Worm (Caenorhabditis elegans): ENCODE measurements around the gene Y39A1A.22.

Y39A1A.22 gene

DNA sequence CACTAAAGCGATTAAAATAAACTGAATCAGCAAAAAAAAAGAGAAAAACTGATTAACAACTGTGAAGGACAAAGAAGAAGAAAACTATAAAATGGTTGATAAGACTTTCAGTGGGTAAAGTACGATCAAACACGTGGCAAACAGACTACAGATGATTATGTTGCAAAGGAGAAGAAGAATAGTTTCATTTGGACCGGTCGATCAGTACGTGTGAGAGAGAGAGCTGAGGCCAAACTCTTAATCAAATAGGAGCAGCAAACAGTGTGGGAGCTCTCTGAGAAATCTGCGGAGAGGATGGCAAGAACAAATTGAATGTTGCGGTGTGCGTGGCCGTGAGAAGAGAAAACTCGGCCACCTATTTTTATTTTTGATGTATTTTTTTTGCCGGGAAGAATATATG lies 12.2 kb upstream of the Y39A1A.22 start (continued):
- TF ChIP-seq Y75B8A.6 (GFP tag; IDR thresholded peaks at IDR 0.05) (0 out of 2 replicates have a peak, but pooled peaks have one; percentile 57), madf-9 (GFP tag; conservative IDR thresholded peaks at IDR 0.05) (no peak), F37D6.2 (tag; optimal IDR thresholded peaks at IDR 0.05) (no peak), daf-12 (tag; optimal IDR thresholded peaks at IDR 0.05) (no peak), mxl-3 (GFP tag; optimal IDR thresholded peaks at IDR 0.05) (peak; percentile 56), T20F7.1 (GFP tag; optimal IDR thresholded peaks at IDR 0.05) (peak; percentile 29), F44E2.7 (GFP tag; IDR thresholded peaks at IDR 0.05) (no peak), arid-1 (GFP tag; conservative IDR thresholded peaks at IDR 0.05) (0 out of 2 replicates have a peak, but pooled peaks have one; percentile 27), lin-38 (GFP tag; IDR thresholded peaks at IDR 0.05) (0 out of 2 replicates have a peak, but pooled peaks have one; percentile 16), Y48G9A.11 (GFP tag; IDR thresholded peaks at IDR 0.05) (no peak), sdz-12 (GFP tag; optimal IDR thresholded peaks at IDR 0.05) (no peak), lin-39 (tag; optimal IDR thresholded peaks at IDR 0.05) (no peak), mdl-1 (tag; optimal IDR thresholded peaks at IDR 0.05) (peak in 1 of 2 experiments; percentile 69), egl-27 (tag; optimal IDR thresholded peaks at IDR 0.05) (no peak), nhr-10 (tag; optimal IDR thresholded peaks at IDR 0.05) (peak; percentile 31), php-3 (GFP tag; IDR thresholded peaks at IDR 0.05) (no peak; the same call in 1 of the 2 replicates), cey-2 (tag; optimal IDR thresholded peaks at IDR 0.05; ENCODE audit: borderline replicate concordance, insufficient read depth) (no peak), hif-1 (tag; optimal IDR thresholded peaks at IDR 0.05) (no peak), lin-29 (GFP tag; IDR thresholded peaks at IDR 0.05) (no peak), unc-62 (GFP tag; optimal IDR thresholded peaks at IDR 0.05 in 1 of 2) (no peak), unc-62 (tag; optimal IDR thresholded peaks at IDR 0.05) (no peak), ctbp-1 (GFP tag; IDR thresholded peaks at IDR 0.05) (no peak), daf-16 (GFP tag; optimal IDR thresholded peaks at IDR 0.05) (no peak), daf-16 (tag; optimal IDR thresholded peaks at IDR 0.05) (peak; percentile 22), nhr-41 (GFP tag; IDR thresholded peaks at IDR 0.05) (no peak), snpc-1.2 (GFP tag; IDR thresholded peaks at IDR 0.05) (no peak), R02D3.7 (tag; optimal IDR thresholded peaks at IDR 0.05) (no peak), fos-1 (tag; optimal IDR thresholded peaks at IDR 0.05) (no peak), spr-1 (tag; optimal IDR thresholded peaks at IDR 0.05) (no peak), attf-4 (tag; optimal IDR thresholded peaks at IDR 0.05) (no peak), ceh-28 (tag; optimal IDR thresholded peaks at IDR 0.05) (no peak), zfp-2 (tag; optimal IDR thresholded peaks at IDR 0.05) (no peak), lsy-2 (tag; optimal IDR thresholded peaks at IDR 0.05) (peak in 1 of 2 experiments; percentile 21), nhr-237 (tag; optimal IDR thresholded peaks at IDR 0.05) (no peak), lim-7 (GFP tag; IDR thresholded peaks at IDR 0.05) (no peak), ceh-62 (tag; optimal IDR thresholded peaks at IDR 0.05) (no peak), lin-15B (tag; optimal IDR thresholded peaks at IDR 0.05) (no peak), daf-19 (GFP tag; conservative IDR thresholded peaks at IDR 0.05) (no peak), T26A8.4 (GFP tag; IDR thresholded peaks at IDR 0.05) (peak; percentile 57), dmd-6 (GFP tag; IDR thresholded peaks at IDR 0.05) (peak; percentile 62), unc-130 (GFP tag; optimal IDR thresholded peaks at IDR 0.05) (no peak), hlh-11 (tag; optimal IDR thresholded peaks at IDR 0.05) (peak; percentile 86), spr-3 (GFP tag; optimal IDR thresholded peaks at IDR 0.05) (no peak), ceh-44 (GFP tag; IDR thresholded peaks at IDR 0.05) (no peak), ztf-11 (tag; optimal IDR thresholded peaks at IDR 0.05) (no peak), zip-2 (tag; optimal IDR thresholded peaks at IDR 0.05) (no peak), ceh-20 (GFP tag; IDR thresholded peaks at IDR 0.05) (no peak), aha-1 (tag) (no peak), dve-1 (tag; optimal IDR thresholded peaks at IDR 0.05; ENCODE audit: insufficient read depth) (peak; percentile 68), gei-8 (GFP tag; optimal IDR thresholded peaks at IDR 0.05) (no peak), mxl-2 (GFP tag; conservative IDR thresholded peaks at IDR 0.05) (no peak), nhr-76 (tag; optimal IDR thresholded peaks at IDR 0.05) (no peak)

All from whole organism, L4 larva.